Fruit fly (Drosophila melanogaster) whole organism, prepupa: ENCODE data around the gene Polr3E.

Source experiments
- Blimp-1 ChIP-seq: fragments of 200-800 bp; sonication (Bioruptor generic); optimal IDR thresholded peaks from 3 replicates; lab custom pipeline; 2017; ENCODE audit warnings: missing biosample characterization, missing genetic modification characterization, mild to moderate bottlenecking, moderate library complexity, missing genetic modification reagents
- CG10669 ChIP-seq: fragments of 200-800 bp; sonication (Bioruptor generic); optimal IDR thresholded peaks from 3 replicates; lab custom pipeline; 2018; ENCODE audit warnings: missing biosample characterization, mild to moderate bottlenecking, missing genetic modification characterization, moderate library complexity
- CG11294 ChIP-seq: fragments of 200-800 bp; sonication (Bioruptor generic); IDR thresholded peaks from 2 replicates; pipeline ENCODE4 v1.3.6; 2022; ENCODE audit warnings: missing biosample characterization, missing genetic modification characterization
- CG11762 ChIP-seq: fragments of 200-800 bp; sonication (Bioruptor generic); optimal IDR thresholded peaks from 3 replicates; lab custom pipeline; 2016; ENCODE audit warnings: missing biosample characterization, missing genetic modification characterization; ENCODE audit not compliant: insufficient read depth
- CG15336 ChIP-seq: fragments of 200-800 bp; sonication (Bioruptor generic); IDR thresholded peaks from 2 replicates; pipeline ENCODE4 v1.3.6; 2022; ENCODE audit warnings: missing biosample characterization, missing genetic modification characterization
- CG1621 ChIP-seq: fragments of 200-800 bp; sonication (Bioruptor generic); optimal IDR thresholded peaks from 3 replicates; lab custom pipeline; 2018; ENCODE audit warnings: missing biosample characterization, mild to moderate bottlenecking, missing genetic modification characterization
- CG16779 ChIP-seq: fragments of 200-800 bp; sonication (Bioruptor generic); optimal IDR thresholded peaks from 3 replicates; lab custom pipeline; 2017; ENCODE audit warnings: missing biosample characterization, mild to moderate bottlenecking, missing genetic modification characterization
- CG31627 ChIP-seq: fragments of 200-800 bp; sonication (Bioruptor generic); optimal IDR thresholded peaks from 3 replicates; lab custom pipeline; 2016; ENCODE audit warnings: missing biosample characterization, missing genetic modification characterization
- CG32006 ChIP-seq: fragments of 200-800 bp; sonication (Bioruptor generic); optimal IDR thresholded peaks from 3 replicates; lab custom pipeline; 2017; ENCODE audit warnings: missing biosample characterization, mild to moderate bottlenecking, missing genetic modification characterization
- CG34406 ChIP-seq: fragments of 200-800 bp; sonication (Bioruptor generic); optimal IDR thresholded peaks from 3 replicates; lab custom pipeline; 2016; ENCODE audit warnings: missing biosample characterization, missing genetic modification characterization
- CG4318 ChIP-seq: fragments of 200-800 bp; sonication (Bioruptor generic); optimal IDR thresholded peaks from 3 replicates; lab custom pipeline; 2017; ENCODE audit warnings: missing biosample characterization, mild to moderate bottlenecking, missing genetic modification characterization
- CG6163 ChIP-seq: fragments of 200-800 bp; sonication (Bioruptor generic); IDR thresholded peaks from 3 replicates; pipeline ENCODE4 v1.3.6; 2022; ENCODE audit warnings: missing biosample characterization, missing genetic modification characterization
- CG6808 ChIP-seq: fragments of 200-800 bp; sonication (Bioruptor generic); optimal IDR thresholded peaks from 3 replicates; lab custom pipeline; 2017; ENCODE audit warnings: missing biosample characterization, missing genetic modification characterization, mild to moderate bottlenecking, moderate library complexity, missing genetic modification reagents
- CG6854 ChIP-seq: fragments of 200-800 bp; sonication (Bioruptor generic); optimal IDR thresholded peaks from 2 replicates; lab custom pipeline; 2017; ENCODE audit warnings: missing biosample characterization, mild to moderate bottlenecking, missing genetic modification characterization
- CG7368 ChIP-seq: fragments of 200-800 bp; sonication (Bioruptor generic); optimal IDR thresholded peaks from 3 replicates; lab custom pipeline; 2016; ENCODE audit warnings: missing biosample characterization, missing genetic modification characterization
- CG8119 ChIP-seq: fragments of 200-800 bp; sonication (Bioruptor generic); IDR thresholded peaks from 3 replicates; pipeline ENCODE4 v1.3.6; 2022; ENCODE audit warnings: missing biosample characterization, missing genetic modification characterization
- CG8319 ChIP-seq: fragments of 200-800 bp; sonication (Bioruptor generic); optimal IDR thresholded peaks from 3 replicates; lab custom pipeline; 2016; ENCODE audit warnings: missing biosample characterization, missing genetic modification characterization
- CG9139 ChIP-seq: fragments of 200-800 bp; sonication (Bioruptor generic); optimal IDR thresholded peaks from 3 replicates; lab custom pipeline; 2017; ENCODE audit warnings: missing biosample characterization, mild to moderate bottlenecking, missing genetic modification characterization
- Eip75B ChIP-seq: fragments of 200-800 bp; sonication (Bioruptor generic); optimal IDR thresholded peaks from 3 replicates; lab custom pipeline; 2016; ENCODE audit warnings: missing biosample characterization, missing genetic modification characterization
- Eip78C ChIP-seq: fragments of 200-800 bp; sonication (Bioruptor generic); peaks from one replicate; lab custom pipeline; 2016; ENCODE audit warnings: missing biosample characterization, missing genetic modification characterization
- Eip93F ChIP-seq: fragments of 200-800 bp; sonication (Bioruptor generic); optimal IDR thresholded peaks from 2 replicates; lab custom pipeline; 2016; ENCODE audit warnings: missing biosample characterization, mild to moderate bottlenecking, missing genetic modification characterization
- Gug ChIP-seq: fragments of 200-800 bp; sonication (Bioruptor generic); IDR thresholded peaks from 2 replicates; pipeline ENCODE4 v1.3.6; 2022; ENCODE audit warnings: missing biosample characterization, missing genetic modification characterization
- Hr38 ChIP-seq: sonication (Bioruptor generic); optimal IDR thresholded peaks from 2 replicates; lab custom pipeline; 2016; ENCODE audit warnings: missing biosample characterization, missing genetic modification characterization
- Hr39 ChIP-seq: fragments of 200-800 bp; sonication (Bioruptor generic); optimal IDR thresholded peaks from 2 replicates; lab custom pipeline; 2016; ENCODE audit warnings: missing biosample characterization, missing genetic modification characterization
- Hr4 ChIP-seq: fragments of 200-800 bp; sonication (Bioruptor generic); optimal IDR thresholded peaks from 3 replicates; lab custom pipeline; 2016; ENCODE audit warnings: missing biosample characterization, missing genetic modification characterization
- OdsH ChIP-seq: fragments of 200-800 bp; sonication (Bioruptor generic); optimal IDR thresholded peaks from 3 replicates; lab custom pipeline; 2016; ENCODE audit warnings: missing biosample characterization, missing genetic modification characterization
- Smox ChIP-seq: fragments of 200-800 bp; sonication (Bioruptor generic); optimal IDR thresholded peaks from 3 replicates; lab custom pipeline; 2016; ENCODE audit warnings: missing biosample characterization, missing genetic modification characterization
- Sox14 ChIP-seq: fragments of 200-800 bp; sonication (Bioruptor generic); optimal IDR thresholded peaks from 3 replicates; lab custom pipeline; 2016; ENCODE audit warnings: missing biosample characterization, missing genetic modification characterization
- Sox15 ChIP-seq: fragments of 200-800 bp; sonication (Bioruptor generic); optimal IDR thresholded peaks from 3 replicates; lab custom pipeline; 2016; ENCODE audit warnings: missing biosample characterization, missing genetic modification characterization
- cyc ChIP-seq: fragments of 200-800 bp; sonication (Bioruptor generic); optimal IDR thresholded peaks from 3 replicates; lab custom pipeline; 2016; ENCODE audit warnings: missing biosample characterization, missing genetic modification characterization
- dac ChIP-seq: fragments of 200-800 bp; sonication (Bioruptor generic); optimal IDR thresholded peaks from 2 replicates; lab custom pipeline; 2017; ENCODE audit warnings: missing biosample characterization, mild to moderate bottlenecking, missing genetic modification characterization
- dsx ChIP-seq: fragments of 200-800 bp; optimal IDR thresholded peaks from 3 replicates; lab custom pipeline; 2019; ENCODE audit warnings: missing biosample characterization, mild to moderate bottlenecking, missing genetic modification characterization, moderate library complexity; ENCODE audit not compliant: poor library complexity, severe bottlenecking
- eg ChIP-seq: fragments of 200-800 bp; sonication (Bioruptor generic); IDR thresholded peaks from 3 replicates; pipeline ENCODE4 v1.3.6; 2022; ENCODE audit warnings: missing biosample characterization, missing genetic modification characterization
- fkh ChIP-seq: fragments of 200-800 bp; sonication (Bioruptor generic); optimal IDR thresholded peaks from 3 replicates; lab custom pipeline; 2017; ENCODE audit warnings: missing biosample characterization, mild to moderate bottlenecking, missing genetic modification characterization, moderate library complexity
- lz ChIP-seq: fragments of 200-800 bp; sonication (Bioruptor generic); optimal IDR thresholded peaks from 3 replicates; lab custom pipeline; 2016; ENCODE audit warnings: missing biosample characterization, missing genetic modification characterization
- pdm3 ChIP-seq: fragments of 200-800 bp; sonication (Bioruptor generic); optimal IDR thresholded peaks from 3 replicates; lab custom pipeline; 2016; ENCODE audit warnings: missing biosample characterization, missing genetic modification characterization
- salr ChIP-seq, 2 experiments: fragments of 200-800 bp; sonication (Bioruptor generic); optimal IDR thresholded peaks; 3 replicates each; lab custom pipeline; 2016 to 2018; ENCODE audit warnings: missing biosample characterization in 2 of 2, missing genetic modification characterization in 2 of 2, mild to moderate bottlenecking in 1 of 2
- ss ChIP-seq, 2 experiments: fragments of 200-800 bp; sonication (Bioruptor generic); optimal IDR thresholded peaks; 2 replicates in 1 of 2; 3 replicates in 1 of 2; lab custom pipeline; 2017 to 2018; ENCODE audit warnings: mild to moderate bottlenecking in 2 of 2, missing biosample characterization in 2 of 2, missing genetic modification characterization in 2 of 2, moderate library complexity in 1 of 2
- svp ChIP-seq: fragments of 200-800 bp; sonication (Bioruptor generic); peaks from one replicate; lab custom pipeline; 2016; ENCODE audit warnings: missing biosample characterization, missing genetic modification characterization
- topi ChIP-seq: fragments of 200-800 bp; sonication (Bioruptor generic); optimal IDR thresholded peaks from 3 replicates; lab custom pipeline; 2016; ENCODE audit warnings: missing biosample characterization, missing genetic modification characterization
- vri ChIP-seq: fragments of 200-800 bp; sonication (Bioruptor generic); optimal IDR thresholded peaks from 3 replicates; lab custom pipeline; 2016; ENCODE audit warnings: missing biosample characterization, mild to moderate bottlenecking, missing genetic modification characterization

Polr3E gene

DNA sequence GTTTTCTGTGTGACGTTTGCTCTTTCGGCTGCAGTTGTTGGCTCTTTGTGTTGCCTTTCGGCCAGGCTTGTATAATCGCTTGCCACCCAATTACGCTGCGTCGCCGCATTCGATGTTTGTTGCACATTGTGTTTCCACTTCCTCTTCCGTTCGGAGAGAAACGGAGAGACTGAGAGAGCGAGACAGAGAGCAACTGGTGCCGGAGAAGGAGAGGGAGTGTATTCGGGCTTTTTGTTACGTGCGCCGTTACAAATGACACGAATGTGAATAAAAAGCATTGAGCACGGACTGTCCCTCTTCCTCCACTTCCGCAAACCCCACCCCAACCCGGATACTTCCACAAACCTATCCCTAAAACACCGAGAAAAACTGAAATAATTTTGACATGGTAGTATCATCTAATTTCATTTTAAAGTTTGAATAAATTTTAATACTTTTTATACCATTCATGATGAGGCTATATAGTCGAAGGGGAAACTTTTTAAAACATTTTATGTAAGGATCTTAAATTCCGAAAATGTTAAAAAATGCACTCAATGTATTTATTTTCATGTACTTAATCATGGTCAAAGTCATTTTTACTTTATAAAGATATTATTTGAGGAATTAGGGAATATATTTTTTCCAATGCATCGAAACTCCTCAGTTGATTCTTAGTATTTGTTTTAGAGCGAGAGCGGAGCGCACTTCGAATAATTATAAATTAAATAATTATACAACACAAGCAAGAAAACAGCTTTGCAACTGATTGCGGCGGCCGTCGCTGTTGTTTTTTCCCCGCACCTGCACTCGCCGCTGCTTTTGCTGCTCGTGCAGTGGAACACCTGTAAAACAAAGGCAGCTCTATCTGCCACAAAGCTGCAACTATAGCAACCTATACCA, 28.8 kb downstream of the Polr3E start (continued):
- TF ChIP-seq CG6163 (GFP tag; lab: Robert Waterston, UW), result no peak
- TF ChIP-seq CG8119 (GFP tag; lab: Robert Waterston, UW), result peak; percentile 65
- peak; percentile 89 for TF ChIP-seq Eip78C
- TF ChIP-seq Smox (GFP tag; lab: Kevin White, UChicago), result peak; percentile 70
- TF ChIP-seq salr (GFP tag; optimal IDR thresholded peaks at IDR 0.05; lab: Kevin White, UChicago), result peak in 1 of 2 experiments; percentile 50
- peak; percentile 56 for TF ChIP-seq CG15336
- peak; percentile 45 for TF ChIP-seq CG4318
- no peak for TF ChIP-seq dac (GFP tag; lab: Kevin White, UChicago)
- TF ChIP-seq CG11762 (GFP tag; lab: Kevin White, UChicago), result peak; percentile 41
- peak; percentile 45 for TF ChIP-seq CG6854 (GFP tag; lab: Kevin White, UChicago)
- TF ChIP-seq Sox14 (GFP tag; lab: Kevin White, UChicago), result peak; percentile 22
- peak; percentile 64 for TF ChIP-seq topi (GFP tag; lab: Kevin White, UChicago)
- no peak for TF ChIP-seq Hr38 (GFP tag; lab: Kevin White, UChicago)
- TF ChIP-seq CG32006 (GFP tag; lab: Kevin White, UChicago), result peak; percentile 61
- no peak for TF ChIP-seq CG1621 (tag; lab: Kevin White, UChicago)
- peak; percentile 6 for TF ChIP-seq CG16779 (tag; lab: Kevin White, UChicago)
- peak; percentile 41 for TF ChIP-seq CG34406 (GFP tag; lab: Kevin White, UChicago)
- peak; percentile 1 for TF ChIP-seq Blimp-1
- no peak; the same call in 1 of the 2 replicates for TF ChIP-seq Gug
- peak; percentile 44; the same call in 2 of the 3 replicates for TF ChIP-seq eg (GFP tag; lab: Robert Waterston, UW)
- peak; percentile 54 for TF ChIP-seq Hr39
- no peak for TF ChIP-seq CG8319 (GFP tag; lab: Kevin White, UChicago)
- peak; percentile 33 for TF ChIP-seq Eip75B (GFP tag; lab: Kevin White, UChicago)
- peak; percentile 40 for TF ChIP-seq CG10669 (GFP tag; lab: Kevin White, UChicago)
- no peak for TF ChIP-seq CG9139
- no peak for TF ChIP-seq CG11294 (GFP tag; lab: Robert Waterston, UW)
- no peak for TF ChIP-seq dsx

DNA sequence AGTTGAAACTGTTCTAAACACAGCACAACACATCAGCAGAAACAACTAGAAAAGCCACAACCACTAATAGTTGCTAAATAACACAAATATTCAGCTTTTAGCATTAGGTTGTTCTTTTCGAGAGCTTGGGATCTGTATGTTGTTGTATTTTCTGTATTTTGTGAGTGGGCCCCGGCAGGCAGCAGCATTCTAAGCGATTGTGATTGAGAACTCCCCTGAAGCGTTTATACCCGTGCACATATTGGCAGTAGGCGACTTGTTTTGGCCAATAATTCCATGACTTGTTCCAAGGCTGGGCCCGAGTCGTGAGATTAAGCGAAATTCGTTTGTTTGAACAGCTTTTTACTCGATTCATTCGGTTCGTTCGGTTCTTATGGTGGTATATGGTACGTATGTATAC, 30.3 kb downstream of the Polr3E start:
- TF ChIP-seq eg (GFP tag; lab: Robert Waterston, UW), result no peak
- peak; percentile 52 for TF ChIP-seq fkh

DNA sequence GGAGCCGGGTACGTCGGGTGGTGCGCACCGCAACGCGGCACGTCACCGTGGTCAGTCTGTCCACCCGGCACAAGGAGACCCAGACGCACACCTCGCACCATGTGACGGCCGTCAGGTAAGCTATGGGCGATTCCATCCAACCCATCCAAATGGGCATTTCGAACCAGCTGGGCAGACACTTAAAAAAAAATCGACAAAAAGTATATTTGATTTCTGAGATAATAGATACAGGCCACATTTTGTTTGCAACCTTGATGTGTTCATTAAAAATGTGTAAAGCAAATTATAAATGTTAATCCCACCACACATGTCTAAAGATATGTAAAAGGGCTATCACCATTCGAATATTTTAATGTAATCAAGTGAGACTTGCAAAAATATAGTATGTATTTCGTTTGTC, 33.0 kb downstream of the Polr3E start:
- TF ChIP-seq Eip78C (peak; percentile 69), Hr39 (no peak)

dm6 chr3L:21065212-21065902, 33.7 kb downstream of the Polr3E start, which contains the start of gene CG43072:
Gene CG43072, plus strand, starts transcription at chr3L:21065852.
- TF ChIP-seq ss (GFP tag; optimal IDR thresholded peaks at IDR 0.05; lab: Kevin White, UChicago) (peak in 1 of 2 experiments; percentile 6), Eip78C (peak; percentile 67), cyc (no peak), CG7368 (GFP tag; lab: Kevin White, UChicago) (no peak), lz (GFP tag; lab: Kevin White, UChicago) (no peak), CG16779 (tag; lab: Kevin White, UChicago) (no peak), Eip93F (GFP tag; lab: Kevin White, UChicago) (peak; percentile 24), vri (GFP tag; lab: Kevin White, UChicago) (peak; percentile 30), svp (GFP tag; lab: Kevin White, UChicago) (no peak), Hr4 (no peak), CG6808 (GFP tag; lab: Kevin White, UChicago) (no peak), CG6163 (GFP tag; lab: Robert Waterston, UW) (no peak), CG8119 (GFP tag; lab: Robert Waterston, UW) (no peak), CG31627 (GFP tag; lab: Kevin White, UChicago) (no peak), Sox14 (GFP tag; lab: Kevin White, UChicago) (peak; percentile 4), Sox15 (GFP tag; lab: Kevin White, UChicago) (no peak), pdm3 (GFP tag; lab: Kevin White, UChicago) (no peak), OdsH (no peak), CG8319 (GFP tag; lab: Kevin White, UChicago) (no peak), CG15336 (no peak), CG9139 (no peak), dac (GFP tag; lab: Kevin White, UChicago) (no peak), fkh (peak; percentile 38)
